Worm (Caenorhabditis elegans): ENCODE measurements around the gene F45H10.5.

DNA sequence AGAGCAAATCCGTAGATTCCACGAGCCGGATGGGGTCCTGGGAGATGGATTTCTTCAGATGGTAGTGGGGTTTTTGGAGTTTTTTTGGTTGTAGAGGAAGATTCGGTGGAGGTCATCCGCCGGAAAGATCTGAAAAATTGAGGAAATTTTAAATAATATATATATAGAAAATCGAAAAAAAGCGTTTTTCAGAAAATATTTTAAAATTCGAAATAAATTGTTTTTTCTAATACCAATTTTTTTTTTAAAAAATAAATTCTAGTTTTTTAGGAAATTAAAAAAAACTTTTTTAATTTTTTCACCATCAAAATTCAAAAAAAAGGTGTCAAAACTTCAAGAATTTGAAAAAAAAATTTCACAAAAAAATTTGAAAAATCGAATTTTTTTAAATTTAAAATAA, 39.3 kb downstream of the F45H10.5 start, which contains the start of the genes noa-1 and Y48E1B.17:
- no peak for TF ChIP-seq dmd-4 (tag; optimal IDR thresholded peaks at IDR 0.05)
- TF ChIP-seq nhr-6 (tag; optimal IDR thresholded peaks at IDR 0.05), result no peak
- no peak for TF ChIP-seq lin-13 (GFP tag; optimal IDR thresholded peaks at IDR 0.05)
- TF ChIP-seq lin-11 (tag; optimal IDR thresholded peaks at IDR 0.05), result no peak
- TF ChIP-seq nhr-77 (tag; optimal IDR thresholded peaks at IDR 0.05), result no peak
- no peak for TF ChIP-seq zag-1 (tag; optimal IDR thresholded peaks at IDR 0.05)
- TF ChIP-seq nhr-237 (tag; optimal IDR thresholded peaks at IDR 0.05), result no peak

Measured in whole organism, L2 larva.